Worm (Caenorhabditis elegans) whole organism, mixed stage, embryonic: ENCODE measurements around the gene F55G11.6.

ENCODE experiments used
- bed-3 ChIP-seq: fragments of 200-800 bp; sonication (Bioruptor generic); optimal IDR thresholded peaks from 3 replicates; lab custom pipeline; 2018; ENCODE audit warnings: mild to moderate bottlenecking, missing genetic modification characterization, moderate library complexity, missing compliant biosample characterization
- elt-1 ChIP-seq: sonication (generic microtip); optimal IDR thresholded peaks from 2 replicates; lab custom pipeline; 2017; ENCODE audit warnings: missing genetic modification characterization, mild to moderate bottlenecking, missing compliant biosample characterization, antibody characterized with exemption, moderate library complexity, borderline replicate concordance; ENCODE audit not compliant: insufficient read depth
- elt-3 ChIP-seq: fragments of 150-350 bp; optimal IDR thresholded peaks from 2 replicates; lab custom pipeline; 2014; ENCODE audit warnings: missing biosample characterization, missing genetic modification characterization
- lin-13 ChIP-seq: fragments of 150-350 bp; optimal IDR thresholded peaks from 2 replicates; lab custom pipeline; 2014; ENCODE audit warnings: missing biosample characterization, missing genetic modification characterization
- nhr-237 ChIP-seq: fragments of 150-350 bp; optimal IDR thresholded peaks from 2 replicates; lab custom pipeline; 2014; ENCODE audit warnings: missing biosample characterization, missing genetic modification characterization
- pha-4 ChIP-seq: fragments of 150-350 bp; optimal IDR thresholded peaks from 2 replicates; lab custom pipeline; 2018; ENCODE audit warnings: missing biosample characterization, missing genetic modification reagents, missing genetic modification characterization
- snpc-4 ChIP-seq: fragments of 150-350 bp; optimal IDR thresholded peaks from 2 replicates; lab custom pipeline; 2014; ENCODE audit warnings: missing biosample characterization, missing genetic modification characterization
- unc-120 ChIP-seq: sonication (generic microtip); optimal IDR thresholded peaks from 2 replicates; lab custom pipeline; 2017; ENCODE audit warnings: missing genetic modification characterization, missing compliant biosample characterization; ENCODE audit not compliant: poor library complexity, severe bottlenecking

DNA sequence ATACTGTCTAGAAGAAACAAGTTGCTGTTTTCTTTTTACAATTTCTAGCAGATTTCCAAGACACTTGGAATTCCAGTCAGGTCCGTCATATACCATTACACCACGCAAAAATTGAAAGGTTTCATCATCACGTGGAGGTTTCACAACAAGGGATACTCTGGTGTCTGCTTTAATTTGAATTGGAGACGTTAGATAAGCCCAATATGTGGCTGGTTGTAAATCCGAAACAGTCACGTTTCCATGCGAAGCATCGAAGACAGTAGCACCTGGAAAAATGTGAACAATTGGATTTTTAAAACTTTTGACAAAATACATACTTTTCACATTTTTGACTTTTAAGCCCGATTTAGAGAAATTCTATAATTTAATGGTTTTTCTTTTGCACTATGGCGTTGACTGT, 32.8 kb downstream of the F55G11.6 start:
- TF ChIP-seq unc-120 (no peak), snpc-4 (tag; lab: Kevin White, UChicago) (no peak), elt-3 (tag; lab: Kevin White, UChicago) (no peak), bed-3 (GFP tag; lab: Kevin White, UChicago) (no peak), pha-4 (tag; lab: Kevin White, UChicago) (no peak), lin-13 (tag; lab: Kevin White, UChicago) (no peak), nhr-237 (no peak), elt-1 (tag; lab: Kevin White, UChicago) (no peak)
